Worm (Caenorhabditis elegans) whole organism, L4/young adult: ENCODE data around the gene Y53G8AR.9.

ENCODE experiments used
- W03F9.2 ChIP-seq: fragments of 150-350 bp; optimal IDR thresholded peaks from 2 replicates; lab custom pipeline; 2014; ENCODE audit warnings: missing biosample characterization, missing genetic modification characterization
- dao-5 ChIP-seq: sonication (generic microtip); optimal IDR thresholded peaks from 2 replicates; lab custom pipeline; 2016; ENCODE audit warnings: missing genotype, missing genetic modification characterization, moderate library complexity, missing compliant biosample characterization
- him-1 ChIP-seq: sonication (generic microtip); optimal IDR thresholded peaks from 2 replicates; lab custom pipeline; 2016; ENCODE audit warnings: missing genotype, missing genetic modification reagents, missing genetic modification characterization, missing compliant biosample characterization

DNA sequence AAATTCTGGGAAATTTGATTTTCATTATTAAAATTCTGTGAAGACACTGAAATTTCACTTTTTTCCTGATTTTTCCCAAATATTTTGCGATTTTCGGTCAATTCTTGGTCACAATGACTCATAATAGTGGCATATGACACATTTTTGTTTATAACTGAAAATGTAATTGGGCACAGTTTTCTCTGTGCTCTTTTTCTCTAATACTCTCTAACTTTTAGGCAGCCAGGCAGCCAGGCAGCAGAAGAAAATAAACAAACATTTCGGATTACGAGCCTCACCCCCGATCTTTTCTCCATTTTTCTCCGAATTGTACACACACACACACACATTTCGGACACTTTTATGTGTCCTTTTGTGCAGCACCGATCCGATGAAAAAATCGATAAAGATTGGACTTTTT lies 13.7 kb downstream of the Y53G8AR.9 start:
- TF ChIP-seq W03F9.2 (no peak), dao-5 (tag; lab: Kevin White, UChicago) (no peak), him-1 (no peak)
